Fruit fly (Drosophila melanogaster): ENCODE data around the gene Oseg4.

Gene Oseg4

DNA sequence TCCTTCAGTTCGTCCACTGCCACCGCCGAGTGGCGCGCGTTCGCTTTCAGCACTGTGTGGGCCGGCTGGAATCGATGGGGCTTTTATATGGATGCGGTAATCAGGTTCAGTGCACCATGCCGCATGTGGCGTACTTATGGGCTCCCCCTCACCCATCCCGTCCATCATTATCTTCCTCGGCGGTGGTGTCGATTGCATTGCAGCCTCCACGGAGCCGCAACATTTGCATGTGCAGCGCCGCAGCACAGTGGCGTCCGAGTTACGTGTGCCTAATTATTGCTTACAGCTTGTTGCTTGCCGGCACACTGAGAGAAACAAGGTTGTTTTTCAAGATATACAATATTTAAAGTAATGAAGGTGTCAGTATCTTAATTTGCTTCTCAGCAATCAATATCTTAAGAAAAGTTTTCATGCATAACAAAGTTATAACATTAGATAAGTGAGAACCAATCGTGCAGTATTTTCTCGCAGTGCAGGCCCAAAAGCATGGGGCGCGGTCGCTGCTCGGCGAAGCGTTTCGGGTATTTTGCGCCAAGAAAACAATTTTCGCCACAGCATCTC, 33.1 kb downstream of the Oseg4 start, which contains the start of gene CG13931 (continued):
- TF ChIP-seq mam (GFP tag; optimal IDR thresholded peaks at IDR 0.05) = no peak
- TF ChIP-seq BEAF-32 (GFP tag; optimal IDR thresholded peaks at IDR 0.05) = no peak
- no peak for TF ChIP-seq CG3838 (GFP tag; optimal IDR thresholded peaks at IDR 0.05)
- TF ChIP-seq jing (GFP tag; optimal IDR thresholded peaks at IDR 0.05) = no peak
- no peak for TF ChIP-seq p53 (GFP tag; optimal IDR thresholded peaks at IDR 0.05)
- no peak for TF ChIP-seq CG7963 (GFP tag; IDR thresholded peaks at IDR 0.05; ENCODE audit: partially characterized antibody)
- 0 out of 3 replicates have a peak, but pooled peaks have one; percentile 41 for TF ChIP-seq CG2889 (GFP tag; IDR thresholded peaks at IDR 0.05)
- no peak for TF ChIP-seq CrebB (tag; optimal IDR thresholded peaks at IDR 0.05)
- TF ChIP-seq fru (optimal IDR thresholded peaks at IDR 0.05) = no peak
- TF ChIP-seq Bdp1 (GFP tag; optimal IDR thresholded peaks at IDR 0.05) = no peak
- peak; percentile 32 for TF ChIP-seq tio (GFP tag; optimal IDR thresholded peaks at IDR 0.05)
- TF ChIP-seq CG6765 (GFP tag; optimal IDR thresholded peaks at IDR 0.05) = no peak
- TF ChIP-seq pzg (GFP tag; optimal IDR thresholded peaks at IDR 0.05) = no peak
- TF ChIP-seq MTF-1 (GFP tag; optimal IDR thresholded peaks at IDR 0.05; ENCODE audit: borderline replicate concordance) = no peak
- TF ChIP-seq yki (optimal IDR thresholded peaks at IDR 0.05) = no peak
- TF ChIP-seq danr (GFP tag; IDR thresholded peaks at IDR 0.05) = peak; percentile 13; the same call in 1 of the 2 replicates
- TF ChIP-seq CHES-1-like (GFP tag; optimal IDR thresholded peaks at IDR 0.05) = no peak
- TF ChIP-seq CG10462 (GFP tag; optimal IDR thresholded peaks at IDR 0.05) = no peak
- no peak for TF ChIP-seq btn (GFP tag; optimal IDR thresholded peaks at IDR 0.05)
- no peak for TF ChIP-seq Spps (tag; optimal IDR thresholded peaks at IDR 0.05)
- no peak for TF ChIP-seq CG12769 (tag; optimal IDR thresholded peaks at IDR 0.05)
- no peak for TF ChIP-seq wor (GFP tag; IDR thresholded peaks at IDR 0.05)
- no peak for TF ChIP-seq CG15601 (tag; optimal IDR thresholded peaks at IDR 0.05)
- peak; percentile 20 for TF ChIP-seq CG1647 (GFP tag; optimal IDR thresholded peaks at IDR 0.05)
- no peak; the same call in 1 of the 2 replicates for TF ChIP-seq ranshi (GFP tag; IDR thresholded peaks at IDR 0.05)
- TF ChIP-seq CG5180 (GFP tag; optimal IDR thresholded peaks at IDR 0.05) = no peak
- TF ChIP-seq scrt (GFP tag; optimal IDR thresholded peaks at IDR 0.05) = no peak
- TF ChIP-seq CG14667 (GFP tag; IDR thresholded peaks at IDR 0.05) = 0 out of 2 replicates have a peak, but pooled peaks have one; percentile 29
- TF ChIP-seq nau (GFP tag; optimal IDR thresholded peaks at IDR 0.05) = no peak
- no peak for TF ChIP-seq sqz (GFP tag; optimal IDR thresholded peaks at IDR 0.05)
- TF ChIP-seq Hr3 (GFP tag; optimal IDR thresholded peaks at IDR 0.05) = no peak
- TF ChIP-seq Blimp-1 (GFP tag; optimal IDR thresholded peaks at IDR 0.05) = no peak
- no peak for TF ChIP-seq jigr1 (GFP tag; IDR thresholded peaks at IDR 0.05)
- peak; percentile 20; the same call in 1 of the 2 replicates for TF ChIP-seq CG4404 (GFP tag; IDR thresholded peaks at IDR 0.05)
- TF ChIP-seq CG13287 (GFP tag; IDR thresholded peaks at IDR 0.05; ENCODE audit: partially characterized antibody) = no peak
- TF ChIP-seq CG6683 (GFP tag; optimal IDR thresholded peaks at IDR 0.05) = no peak
- TF ChIP-seq CG31224 (GFP tag; IDR thresholded peaks at IDR 0.05) = no peak
- TF ChIP-seq hbn (GFP tag; IDR thresholded peaks at IDR 0.05; ENCODE audit: partially characterized antibody) = no peak
- no peak for TF ChIP-seq jumu (GFP tag; optimal IDR thresholded peaks at IDR 0.05)
- TF ChIP-seq CG17612 (GFP tag; IDR thresholded peaks at IDR 0.05) = no peak
- TF ChIP-seq CG12071 (GFP tag; optimal IDR thresholded peaks at IDR 0.05) = no peak
- no peak for TF ChIP-seq CG16813 (GFP tag; IDR thresholded peaks at IDR 0.05; ENCODE audit: partially characterized antibody)
- no peak for TF ChIP-seq CG6175 (GFP tag; IDR thresholded peaks at IDR 0.05)
- TF ChIP-seq CG11504 (tag; optimal IDR thresholded peaks at IDR 0.05) = peak; percentile 48
- TF ChIP-seq onecut (GFP tag; IDR thresholded peaks at IDR 0.05) = no peak
- peak; percentile 21 for TF ChIP-seq CG14710 (tag; optimal IDR thresholded peaks at IDR 0.05)
- no peak for TF ChIP-seq CG17359 (tag; optimal IDR thresholded peaks at IDR 0.05)
- TF ChIP-seq CG31441 (GFP tag; IDR thresholded peaks at IDR 0.05) = no peak; the same call in 1 of the 2 replicates
- 0 out of 3 replicates have a peak, but pooled peaks have one; percentile 13 for TF ChIP-seq CG11695 (GFP tag; IDR thresholded peaks at IDR 0.05)
- TF ChIP-seq CG8478 (optimal IDR thresholded peaks at IDR 0.05) = no peak
- no peak for TF ChIP-seq schlank (tag; optimal IDR thresholded peaks at IDR 0.05)
